Worm (Caenorhabditis elegans) whole organism, mixed stage, embryonic: Measurements from ENCODE around the gene nspc-13.

ENCODE experiments used
- M03D4.4 ChIP-seq: sonication (generic microtip); optimal IDR thresholded peaks from 2 replicates; lab custom pipeline; 2017; ENCODE audit warnings: mild to moderate bottlenecking, missing genetic modification characterization, missing compliant biosample characterization
- bed-3 ChIP-seq: fragments of 200-800 bp; sonication (Bioruptor generic); optimal IDR thresholded peaks from 3 replicates; lab custom pipeline; 2018; ENCODE audit warnings: mild to moderate bottlenecking, missing genetic modification characterization, moderate library complexity, missing compliant biosample characterization
- blmp-1 ChIP-seq: fragments of 150-350 bp; optimal IDR thresholded peaks from 2 replicates; lab custom pipeline; 2014; ENCODE audit warnings: missing biosample characterization, missing genetic modification characterization
- ceh-39 ChIP-seq: fragments of 150-350 bp; optimal IDR thresholded peaks from 2 replicates; lab custom pipeline; 2014; ENCODE audit warnings: missing biosample characterization, missing genetic modification characterization
- ceh-83 ChIP-seq: fragments of 200-800 bp; sonication (Bioruptor generic); optimal IDR thresholded peaks from 2 replicates; lab custom pipeline; 2018; ENCODE audit warnings: mild to moderate bottlenecking, missing genetic modification characterization, missing compliant biosample characterization
- ces-1 ChIP-seq: fragments of 150-350 bp; optimal IDR thresholded peaks from 2 replicates; lab custom pipeline; 2014; ENCODE audit warnings: missing biosample characterization, missing genetic modification reagents, missing genetic modification characterization
- cnd-1 ChIP-seq: fragments of 200-800 bp; sonication (Bioruptor generic); optimal IDR thresholded peaks from 2 replicates; lab custom pipeline; 2018; ENCODE audit warnings: mild to moderate bottlenecking, missing genetic modification characterization, missing compliant biosample characterization
- flh-1 ChIP-seq: fragments of 200-800 bp; sonication (Bioruptor generic); optimal IDR thresholded peaks from 2 replicates; lab custom pipeline; 2018; ENCODE audit warnings: mild to moderate bottlenecking, missing genetic modification characterization, moderate library complexity, missing compliant biosample characterization
- ham-2 ChIP-seq: fragments of 200-800 bp; sonication (Bioruptor generic); optimal IDR thresholded peaks from 2 replicates; lab custom pipeline; 2018; ENCODE audit warnings: mild to moderate bottlenecking, missing genetic modification characterization, missing compliant biosample characterization
- hlh-1 ChIP-seq: fragments of 150-350 bp; optimal IDR thresholded peaks from 2 replicates; lab custom pipeline; 2014; ENCODE audit warnings: missing biosample characterization, missing genetic modification reagents, missing genetic modification characterization
- lin-13 ChIP-seq: fragments of 150-350 bp; optimal IDR thresholded peaks from 2 replicates; lab custom pipeline; 2014; ENCODE audit warnings: missing biosample characterization, missing genetic modification characterization
- lin-32 ChIP-seq: fragments of 200-800 bp; sonication (Bioruptor generic); optimal IDR thresholded peaks from 2 replicates; lab custom pipeline; 2018; ENCODE audit warnings: mild to moderate bottlenecking, missing genetic modification characterization, missing compliant biosample characterization
- lsy-2 ChIP-seq: fragments of 150-350 bp; optimal IDR thresholded peaks from 2 replicates; lab custom pipeline; 2014; ENCODE audit warnings: missing biosample characterization, missing genetic modification characterization
- mab-5 ChIP-seq: fragments of 150-350 bp; optimal IDR thresholded peaks from 2 replicates; lab custom pipeline; 2014; ENCODE audit warnings: missing biosample characterization, missing genetic modification characterization
- mep-1 ChIP-seq: fragments of 150-350 bp; optimal IDR thresholded peaks from 2 replicates; lab custom pipeline; 2017; ENCODE audit warnings: missing biosample characterization, missing genetic modification reagents, missing genetic modification characterization, inconsistent platforms
- mls-2 ChIP-seq: sonication (generic microtip); optimal IDR thresholded peaks from 2 replicates; lab custom pipeline; 2016; ENCODE audit warnings: mild to moderate bottlenecking, missing genetic modification characterization, moderate library complexity, missing compliant biosample characterization
- nhr-237 ChIP-seq: fragments of 150-350 bp; optimal IDR thresholded peaks from 2 replicates; lab custom pipeline; 2014; ENCODE audit warnings: missing biosample characterization, missing genetic modification characterization
- nhr-28 ChIP-seq: fragments of 150-350 bp; optimal IDR thresholded peaks from 2 replicates; lab custom pipeline; 2014; ENCODE audit warnings: missing biosample characterization, missing genetic modification characterization
- nhr-76 ChIP-seq: sonication (generic microtip); optimal IDR thresholded peaks from 2 replicates; lab custom pipeline; 2017; ENCODE audit warnings: missing biosample characterization, missing genetic modification characterization
- pha-4 ChIP-seq: fragments of 150-350 bp; optimal IDR thresholded peaks from 2 replicates; lab custom pipeline; 2018; ENCODE audit warnings: missing biosample characterization, missing genetic modification reagents, missing genetic modification characterization
- sem-2 ChIP-seq: fragments of 200-800 bp; sonication (Bioruptor generic); optimal IDR thresholded peaks from 2 replicates; lab custom pipeline; 2018; ENCODE audit warnings: mild to moderate bottlenecking, missing genetic modification characterization, missing compliant biosample characterization
- sptf-1 ChIP-seq: sonication (generic microtip); optimal IDR thresholded peaks from 2 replicates; lab custom pipeline; 2017; ENCODE audit warnings: mild to moderate bottlenecking, missing genetic modification characterization, moderate library complexity, missing compliant biosample characterization
- tbx-8 ChIP-seq: fragments of 200-800 bp; sonication (Bioruptor generic); optimal IDR thresholded peaks from 2 replicates; lab custom pipeline; 2018; ENCODE audit warnings: mild to moderate bottlenecking, missing genetic modification characterization, moderate library complexity, missing compliant biosample characterization
- unc-120 ChIP-seq: sonication (generic microtip); optimal IDR thresholded peaks from 2 replicates; lab custom pipeline; 2017; ENCODE audit warnings: missing genetic modification characterization, missing compliant biosample characterization; ENCODE audit not compliant: poor library complexity, severe bottlenecking
- unc-39 ChIP-seq: fragments of 150-350 bp; optimal IDR thresholded peaks from 2 replicates; lab custom pipeline; 2014; ENCODE audit warnings: missing biosample characterization, missing genetic modification characterization
- unc-62 ChIP-seq: fragments of 150-350 bp; optimal IDR thresholded peaks from 2 replicates; lab custom pipeline; 2014; ENCODE audit warnings: missing biosample characterization, missing genetic modification reagents, missing genetic modification characterization
- zip-8 ChIP-seq: fragments of 150-350 bp; optimal IDR thresholded peaks from 2 replicates; lab custom pipeline; 2014; ENCODE audit warnings: missing biosample characterization, missing genetic modification characterization

The nspc-13 gene

DNA sequence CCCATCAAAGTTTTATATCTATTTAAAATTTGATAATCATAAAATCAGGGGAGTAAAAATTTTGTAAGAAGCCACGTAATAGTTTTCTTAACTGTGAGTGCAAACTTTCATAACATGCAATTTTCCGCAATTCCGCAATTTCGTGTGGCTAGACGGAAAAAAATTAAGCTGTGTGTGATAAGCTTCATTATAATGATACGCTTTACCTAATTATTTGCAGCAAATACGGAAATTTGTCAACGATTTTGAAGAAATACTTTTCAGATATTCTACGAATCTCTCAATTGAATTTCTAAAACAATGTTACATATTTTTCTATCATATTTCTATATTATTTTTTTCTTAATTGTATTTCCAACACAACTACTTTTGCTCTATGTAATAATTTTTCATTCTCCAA, 25.4 kb upstream of the nspc-13 start, which contains the start of gene srd-46:
TSS of gene srd-46 (plus strand) at position 301 of the 400 bp plus-strand sequence.
- TF ChIP-seq unc-39, result no peak
- no peak for TF ChIP-seq mls-2 (tag; lab: Kevin White, UChicago)
- no peak for TF ChIP-seq ceh-39 (tag; lab: Kevin White, UChicago)
- no peak for TF ChIP-seq nhr-237 (tag; lab: Kevin White, UChicago)
- no peak for TF ChIP-seq sptf-1 (tag; lab: Kevin White, UChicago)
- no peak for TF ChIP-seq M03D4.4 (tag; lab: Kevin White, UChicago)
- no peak for TF ChIP-seq cnd-1 (tag; lab: Kevin White, UChicago)
- no peak for TF ChIP-seq nhr-28 (tag; lab: Kevin White, UChicago)
- TF ChIP-seq ham-2 (GFP tag; lab: Kevin White, UChicago), result no peak
- TF ChIP-seq, all 35 proteins: peak for 0

ce11 chrX:12333479-12333878, 23.7 kb upstream of the nspc-13 start, which contains the start of gene srd-47:
srd-47 (plus strand) TSS chrX:12333642.
- TF ChIP-seq nhr-28 (tag; lab: Kevin White, UChicago) (no peak), lin-32 (GFP tag; lab: Kevin White, UChicago) (no peak), unc-120 (tag; lab: Kevin White, UChicago) (no peak), nhr-237 (tag; lab: Kevin White, UChicago) (no peak), mep-1 (no peak), hlh-1 (no peak), mab-5 (no peak), cnd-1 (tag; lab: Kevin White, UChicago) (no peak), unc-39 (no peak), sptf-1 (tag; lab: Kevin White, UChicago) (no peak), lin-13 (tag; lab: Kevin White, UChicago) (no peak), tbx-8 (GFP tag; lab: Kevin White, UChicago) (no peak)

DNA sequence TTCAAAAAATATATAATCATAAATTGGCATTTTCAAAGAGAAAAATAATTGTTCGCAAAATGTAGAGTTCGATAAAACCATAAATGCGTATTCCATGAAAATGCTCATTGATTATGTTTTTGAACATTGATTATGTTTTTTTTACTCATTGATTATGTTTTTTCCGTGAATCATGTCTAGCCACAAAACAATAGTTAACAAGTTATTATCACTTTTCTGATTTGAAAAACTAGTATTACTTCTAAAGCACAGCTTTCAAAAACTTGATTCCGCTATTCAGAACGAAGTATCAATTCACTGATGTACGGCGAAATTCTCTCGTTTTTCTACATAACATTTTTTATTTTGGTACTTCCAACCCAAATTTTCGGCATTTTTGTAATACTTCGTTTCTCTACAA, 21.4 kb upstream of the nspc-13 start, which contains the start of gene srd-48:
TSS of gene srd-48 (plus strand) at position 301 of the 400 bp plus-strand sequence.
- TF ChIP-seq tbx-8 (GFP tag; lab: Kevin White, UChicago), result no peak
- TF ChIP-seq ceh-83 (GFP tag; lab: Kevin White, UChicago), result no peak
- TF ChIP-seq nhr-76 (tag; lab: Kevin White, UChicago), result no peak
- no peak for TF ChIP-seq hlh-1
- no peak for TF ChIP-seq unc-62 (GFP tag; lab: Kevin White, UChicago)
- no peak for TF ChIP-seq lin-32 (GFP tag; lab: Kevin White, UChicago)
- TF ChIP-seq lsy-2, result no peak
- TF ChIP-seq zip-8 (tag; lab: Kevin White, UChicago), result no peak
- no peak for TF ChIP-seq mep-1
- no peak for TF ChIP-seq ces-1
- no peak for TF ChIP-seq bed-3 (GFP tag; lab: Kevin White, UChicago)
- no peak for TF ChIP-seq flh-1 (GFP tag; lab: Kevin White, UChicago)
- TF ChIP-seq unc-39, result no peak
- no peak for TF ChIP-seq nhr-28 (tag; lab: Kevin White, UChicago)
- TF ChIP-seq nhr-237 (tag; lab: Kevin White, UChicago), result no peak
- no peak for TF ChIP-seq mab-5
- TF ChIP-seq M03D4.4 (tag; lab: Kevin White, UChicago), result no peak
- TF ChIP-seq pha-4 (tag; lab: Kevin White, UChicago), result no peak
- TF ChIP-seq blmp-1 (tag; lab: Kevin White, UChicago), result no peak

DNA sequence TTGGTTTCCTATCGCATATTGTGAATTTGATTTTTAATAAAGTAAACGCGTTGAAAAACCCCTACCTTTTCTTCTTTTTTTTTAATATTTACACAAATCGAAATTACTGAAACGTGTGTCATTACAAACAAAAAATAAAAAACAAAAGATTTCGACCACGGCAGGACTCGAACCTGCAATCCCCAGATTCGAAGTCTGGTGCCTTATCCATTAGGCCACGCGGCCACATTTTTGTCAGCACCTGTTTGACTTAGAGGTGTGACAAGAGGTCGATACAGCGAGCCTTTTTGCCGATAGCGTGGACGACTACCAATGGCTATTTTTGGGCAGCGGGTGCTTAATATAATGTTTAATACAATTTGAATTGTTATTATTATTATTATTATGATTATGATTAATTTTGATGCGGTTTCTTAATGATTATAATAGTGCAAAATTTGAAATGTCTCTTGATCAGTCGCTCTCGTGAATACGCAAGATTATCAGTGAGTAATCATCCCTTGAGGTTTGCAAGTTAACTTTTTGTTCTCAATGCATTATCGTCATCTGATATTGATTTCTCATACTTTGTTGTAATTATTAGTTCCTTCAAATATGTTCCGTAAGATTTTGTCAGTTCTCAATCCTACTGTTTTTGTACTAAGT, 19.3 kb upstream of the nspc-13 start, which contains the start of gene srd-44:
TSS of gene srd-44 (plus strand) at position 595 of the 645 bp plus-strand sequence.
- TF ChIP-seq M03D4.4 (tag; lab: Kevin White, UChicago), result peak; percentile 49
- TF ChIP-seq cnd-1 (tag; lab: Kevin White, UChicago), result peak; percentile 26
- peak; percentile 72 for TF ChIP-seq ceh-83 (GFP tag; lab: Kevin White, UChicago)
- peak; percentile 58 for TF ChIP-seq sem-2 (GFP tag; lab: Kevin White, UChicago)
- TF ChIP-seq unc-120 (tag; lab: Kevin White, UChicago), result no peak
- no peak for TF ChIP-seq zip-8 (tag; lab: Kevin White, UChicago)

ce11 chrX:12341338-12341737, 15.9 kb upstream of the nspc-13 start, which contains the start of gene zig-2:
zig-2 (minus strand) TSS chrX:12341438.
- TF ChIP-seq sptf-1 (tag; lab: Kevin White, UChicago) (no peak), nhr-237 (tag; lab: Kevin White, UChicago) (no peak), ceh-39 (tag; lab: Kevin White, UChicago) (no peak), unc-120 (tag; lab: Kevin White, UChicago) (no peak), nhr-28 (tag; lab: Kevin White, UChicago) (no peak), nhr-76 (tag; lab: Kevin White, UChicago) (no peak)
